Worm (Caenorhabditis elegans): ENCODE results near the gene adm-4.

The adm-4 gene

ce11 chrX:7787885-7788353 lies 10.2 kb downstream of the adm-4 start, which contains the start of gene ZK154.5:
Gene ZK154.5, minus strand, starts transcription at chrX:7787935.
- TF ChIP-seq mls-2 (tag; optimal IDR thresholded peaks at IDR 0.05) (no peak), cnd-1 (tag; optimal IDR thresholded peaks at IDR 0.05) (peak; percentile 36), ceh-83 (GFP tag; optimal IDR thresholded peaks at IDR 0.05) (peak; percentile 31), ceh-39 (tag; optimal IDR thresholded peaks at IDR 0.05) (peak; percentile 82), pha-4 (tag; optimal IDR thresholded peaks at IDR 0.05) (peak; percentile 7), unc-62 (GFP tag; optimal IDR thresholded peaks at IDR 0.05) (peak; percentile 9), lsy-2 (tag; optimal IDR thresholded peaks at IDR 0.05) (peak; percentile 9), ces-1 (GFP tag; optimal IDR thresholded peaks at IDR 0.05) (peak; percentile 43), unc-120 (tag; optimal IDR thresholded peaks at IDR 0.05; ENCODE audit: poor library complexity, severe bottlenecking) (peak; percentile 81), hlh-1 (tag; optimal IDR thresholded peaks at IDR 0.05) (peak; percentile 35), elt-1 (tag; optimal IDR thresholded peaks at IDR 0.05; ENCODE audit: borderline replicate concordance, insufficient read depth) (peak; percentile 8), lin-13 (tag; optimal IDR thresholded peaks at IDR 0.05) (no peak), mep-1 (tag; optimal IDR thresholded peaks at IDR 0.05) (peak; percentile 80), nhr-237 (tag; optimal IDR thresholded peaks at IDR 0.05) (no peak), M03D4.4 (tag; optimal IDR thresholded peaks at IDR 0.05) (no peak)

ce11 chrX:7782389-7782788 lies 15.7 kb downstream of the adm-4 start, which contains the start of gene ZK154.4:
Gene ZK154.4, minus strand, starts transcription at chrX:7782415.
- no peak for TF ChIP-seq M03D4.4 (tag; optimal IDR thresholded peaks at IDR 0.05)
- TF ChIP-seq mls-2 (tag; optimal IDR thresholded peaks at IDR 0.05), result peak; percentile 15
- TF ChIP-seq unc-120 (tag; optimal IDR thresholded peaks at IDR 0.05; ENCODE audit: poor library complexity, severe bottlenecking), result peak; percentile 10
- peak; percentile 38 for TF ChIP-seq lsy-2 (tag; optimal IDR thresholded peaks at IDR 0.05)
- peak; percentile 21 for TF ChIP-seq lin-13 (tag; optimal IDR thresholded peaks at IDR 0.05)
- no peak for TF ChIP-seq cnd-1 (tag; optimal IDR thresholded peaks at IDR 0.05)
- TF ChIP-seq pha-4 (tag; optimal IDR thresholded peaks at IDR 0.05), result peak; percentile 29
- TF ChIP-seq mep-1 (tag; optimal IDR thresholded peaks at IDR 0.05), result peak; percentile 43
- peak; percentile 21 for TF ChIP-seq ces-1 (GFP tag; optimal IDR thresholded peaks at IDR 0.05)

- TF ChIP-seq mep-1 (tag; optimal IDR thresholded peaks at IDR 0.05), result no peak
- TF ChIP-seq nhr-2 (tag; optimal IDR thresholded peaks at IDR 0.05), result no peak
- TF ChIP-seq lsy-2 (tag; optimal IDR thresholded peaks at IDR 0.05), result no peak
Observed at ce11 chrX:7781827-7782226, 16.3 kb downstream of the adm-4 start.

ce11 chrX:7779527-7780033 lies 18.5 kb downstream of the adm-4 start, which contains the start of gene ZK154.1:
Gene ZK154.1, plus strand, starts transcription at chrX:7779577.
- TF ChIP-seq zip-8 (tag; optimal IDR thresholded peaks at IDR 0.05), result no peak
- no peak for TF ChIP-seq lin-13 (tag; optimal IDR thresholded peaks at IDR 0.05)
- TF ChIP-seq ceh-39 (tag; optimal IDR thresholded peaks at IDR 0.05), result no peak
- no peak for TF ChIP-seq elt-1 (tag; optimal IDR thresholded peaks at IDR 0.05; ENCODE audit: borderline replicate concordance, insufficient read depth)
- TF ChIP-seq sptf-1 (tag; optimal IDR thresholded peaks at IDR 0.05), result no peak
- TF ChIP-seq ham-2 (GFP tag; optimal IDR thresholded peaks at IDR 0.05), result no peak
- TF ChIP-seq nhr-28 (tag; optimal IDR thresholded peaks at IDR 0.05), result no peak
- TF ChIP-seq tbx-8 (GFP tag; optimal IDR thresholded peaks at IDR 0.05), result no peak
- TF ChIP-seq elt-3 (tag; optimal IDR thresholded peaks at IDR 0.05), result no peak
- TF ChIP-seq lsy-2 (tag; optimal IDR thresholded peaks at IDR 0.05), result no peak
- no peak for TF ChIP-seq sem-2 (GFP tag; optimal IDR thresholded peaks at IDR 0.05)
- no peak for TF ChIP-seq ceh-43 (GFP tag; optimal IDR thresholded peaks at IDR 0.05)
- TF ChIP-seq drap-1 (GFP tag; optimal IDR thresholded peaks at IDR 0.05), result no peak
- no peak for TF ChIP-seq unc-62 (GFP tag; optimal IDR thresholded peaks at IDR 0.05)
- TF ChIP-seq blmp-1 (tag; optimal IDR thresholded peaks at IDR 0.05), result no peak
- no peak for TF ChIP-seq lin-32 (GFP tag; optimal IDR thresholded peaks at IDR 0.05)
- no peak for TF ChIP-seq cnd-1 (tag; optimal IDR thresholded peaks at IDR 0.05)
- TF ChIP-seq snpc-4 (tag; optimal IDR thresholded peaks at IDR 0.05), result no peak

DNA sequence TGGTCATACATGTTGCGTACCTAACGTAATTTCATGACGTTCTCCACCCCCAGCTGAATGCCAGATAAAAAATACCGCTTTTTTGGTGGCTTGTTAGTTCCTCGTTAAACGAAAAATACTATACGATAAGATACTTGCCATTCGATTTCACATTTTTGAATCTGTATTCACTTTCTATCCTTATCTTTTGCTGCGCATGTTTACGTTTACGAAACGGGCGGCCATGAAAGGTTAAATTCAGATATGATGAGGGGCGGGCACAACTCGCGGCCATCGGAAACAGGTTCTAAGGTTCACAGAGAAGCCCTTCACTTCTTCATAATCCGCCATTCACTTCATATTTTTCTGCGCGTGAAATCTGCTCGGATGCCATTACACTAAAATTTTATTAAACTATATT lies 19.3 kb downstream of the adm-4 start:
- no peak for TF ChIP-seq lin-32 (GFP tag; optimal IDR thresholded peaks at IDR 0.05)
- TF ChIP-seq ceh-43 (GFP tag; optimal IDR thresholded peaks at IDR 0.05), result no peak
- TF ChIP-seq unc-62 (GFP tag; optimal IDR thresholded peaks at IDR 0.05), result no peak
- TF ChIP-seq sptf-1 (tag; optimal IDR thresholded peaks at IDR 0.05), result no peak
- TF ChIP-seq M03D4.4 (tag; optimal IDR thresholded peaks at IDR 0.05), result no peak
- no peak for TF ChIP-seq nhr-237 (tag; optimal IDR thresholded peaks at IDR 0.05)
- TF ChIP-seq ham-2 (GFP tag; optimal IDR thresholded peaks at IDR 0.05), result no peak
- no peak for TF ChIP-seq snpc-4 (tag; optimal IDR thresholded peaks at IDR 0.05)
- TF ChIP-seq drap-1 (GFP tag; optimal IDR thresholded peaks at IDR 0.05), result no peak
- no peak for TF ChIP-seq ces-1 (GFP tag; optimal IDR thresholded peaks at IDR 0.05)
- no peak for TF ChIP-seq zip-8 (tag; optimal IDR thresholded peaks at IDR 0.05)
- no peak for TF ChIP-seq mls-2 (tag; optimal IDR thresholded peaks at IDR 0.05)
- no peak for TF ChIP-seq cnd-1 (tag; optimal IDR thresholded peaks at IDR 0.05)
- TF ChIP-seq nhr-28 (tag; optimal IDR thresholded peaks at IDR 0.05), result no peak
- TF ChIP-seq nhr-2 (tag; optimal IDR thresholded peaks at IDR 0.05), result no peak
- no peak for TF ChIP-seq lsy-2 (tag; optimal IDR thresholded peaks at IDR 0.05)

Data from whole organism, mixed stage, embryonic.